Fruit fly (Drosophila melanogaster) whole organism, adult: ENCODE data around the gene CG34015.
A peak's percentile ranks its signal among the peaks of the same experiment; 100 is the strongest.

Experiments
- CG11617 ChIP-seq: fragments of 200-800 bp; sonication (Bioruptor generic); optimal IDR thresholded peaks from 2 replicates; lab custom pipeline; 2017; ENCODE audit warnings: mild to moderate bottlenecking, missing biosample characterization, missing genetic modification reagents, missing genetic modification characterization
- CG12768 ChIP-seq: fragments of 200-800 bp; sonication (Bioruptor generic); optimal IDR thresholded peaks from 2 replicates; lab custom pipeline; 2017; ENCODE audit warnings: missing biosample characterization, missing genetic modification characterization, mild to moderate bottlenecking, moderate library complexity, missing genetic modification reagents
- CG14711 ChIP-seq: fragments of 200-800 bp; sonication (Bioruptor generic); optimal IDR thresholded peaks from 2 replicates; lab custom pipeline; 2018; ENCODE audit warnings: missing biosample characterization, mild to moderate bottlenecking, missing genetic modification characterization, moderate library complexity
- CG1620 ChIP-seq: fragments of 200-800 bp; sonication (Bioruptor generic); optimal IDR thresholded peaks from 2 replicates; lab custom pipeline; 2016; ENCODE audit warnings: missing biosample characterization, missing genetic modification characterization
- CG33017 ChIP-seq: fragments of 200-800 bp; sonication (Bioruptor generic); optimal IDR thresholded peaks from 2 replicates; lab custom pipeline; 2018; ENCODE audit warnings: missing biosample characterization, mild to moderate bottlenecking, missing genetic modification characterization, moderate library complexity
- CG5204 ChIP-seq: fragments of 200-800 bp; sonication (Bioruptor generic); optimal IDR thresholded peaks from 2 replicates; lab custom pipeline; 2016; ENCODE audit warnings: missing biosample characterization, missing genetic modification characterization
- CG7045 ChIP-seq: fragments of 200-800 bp; sonication (Bioruptor generic); optimal IDR thresholded peaks from 2 replicates; lab custom pipeline; 2017; ENCODE audit warnings: missing biosample characterization, mild to moderate bottlenecking, missing genetic modification characterization
- CG7101 ChIP-seq: fragments of 200-800 bp; sonication (Bioruptor generic); optimal IDR thresholded peaks from 2 replicates; lab custom pipeline; 2018; ENCODE audit warnings: missing biosample characterization, mild to moderate bottlenecking, missing genetic modification characterization, moderate library complexity
- Clk ChIP-seq: fragments of 200-800 bp; sonication (Bioruptor generic); optimal IDR thresholded peaks from 2 replicates; lab custom pipeline; 2017; ENCODE audit warnings: missing biosample characterization, missing genetic modification characterization
- Crg-1 ChIP-seq: fragments of 200-800 bp; sonication (Bioruptor generic); optimal IDR thresholded peaks from 2 replicates; lab custom pipeline; 2016; ENCODE audit warnings: missing biosample characterization, missing genetic modification characterization
- Hr96 ChIP-seq: fragments of 200-800 bp; sonication (Bioruptor generic); optimal IDR thresholded peaks from 2 replicates; lab custom pipeline; 2016; ENCODE audit warnings: missing biosample characterization, missing genetic modification characterization
- Mnt ChIP-seq: fragments of 200-800 bp; sonication (Bioruptor generic); optimal IDR thresholded peaks from 2 replicates; lab custom pipeline; 2016; ENCODE audit warnings: missing biosample characterization, mild to moderate bottlenecking, missing genetic modification characterization
- bab1 ChIP-seq: fragments of 200-800 bp; sonication (Bioruptor generic); optimal IDR thresholded peaks from 3 replicates; lab custom pipeline; 2019; ENCODE audit warnings: missing biosample characterization, mild to moderate bottlenecking, missing genetic modification characterization, moderate library complexity
- cic ChIP-seq: fragments of 200-800 bp; sonication (Bioruptor generic); optimal IDR thresholded peaks from 2 replicates; lab custom pipeline; 2017; ENCODE audit warnings: missing biosample characterization, mild to moderate bottlenecking, missing genetic modification characterization, moderate library complexity
- cnc ChIP-seq, 2 experiments: fragments of >200 bp; optimal IDR thresholded peaks; 2 replicates each; lab custom pipeline; 2017
- kay ChIP-seq: fragments of 200-800 bp; sonication (Bioruptor generic); peaks from one replicate; lab custom pipeline; 2016; ENCODE audit warnings: missing biosample characterization, missing genetic modification characterization, borderline replicate concordance
- ovo ChIP-seq: fragments of 200-800 bp; sonication (Bioruptor generic); optimal IDR thresholded peaks from 2 replicates; lab custom pipeline; 2016; ENCODE audit warnings: missing biosample characterization, missing genetic modification characterization
- pad ChIP-seq: fragments of 200-800 bp; sonication (Bioruptor generic); optimal IDR thresholded peaks from 3 replicates; lab custom pipeline; 2017; ENCODE audit warnings: missing biosample characterization, missing genetic modification characterization, mild to moderate bottlenecking, moderate library complexity, missing genetic modification reagents
- tj ChIP-seq: fragments of 200-800 bp; sonication (Bioruptor generic); optimal IDR thresholded peaks from 3 replicates; lab custom pipeline; 2017; ENCODE audit warnings: missing biosample characterization, mild to moderate bottlenecking, missing genetic modification characterization, moderate library complexity
- toe ChIP-seq: fragments of 200-800 bp; sonication (Bioruptor generic); optimal IDR thresholded peaks from 2 replicates; lab custom pipeline; 2016; ENCODE audit warnings: missing biosample characterization, missing genetic modification characterization

CG34015 gene

DNA sequence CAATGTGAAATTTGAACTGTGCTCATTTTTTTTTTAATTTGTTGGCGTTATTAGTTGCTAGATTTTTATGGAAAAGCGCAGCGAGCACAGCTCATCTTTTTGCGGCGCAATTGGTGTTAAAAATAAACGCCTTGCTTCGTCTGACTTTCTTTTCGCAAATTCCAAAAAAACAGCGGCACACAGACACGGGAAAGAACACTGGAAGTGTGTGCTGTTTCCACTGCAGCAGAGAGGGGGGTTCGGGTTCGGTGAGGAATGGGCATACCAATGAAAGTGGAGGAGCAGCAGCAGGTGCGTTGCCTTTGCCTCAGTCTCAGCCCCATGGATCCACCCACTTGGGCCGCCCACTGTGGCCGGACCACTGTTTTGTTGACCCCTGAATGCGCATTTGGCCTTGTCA, 5.7 kb downstream of the CG34015 start:
- TF ChIP-seq tj (GFP tag; lab: Kevin White, UChicago) (no peak), toe (GFP tag; lab: Kevin White, UChicago) (no peak), pad (GFP tag; lab: Kevin White, UChicago) (no peak), ovo (GFP tag; lab: Kevin White, UChicago) (no peak), CG12768 (GFP tag; lab: Kevin White, UChicago) (no peak), Mnt (no peak), Crg-1 (GFP tag; lab: Kevin White, UChicago) (no peak), CG11617 (GFP tag; lab: Kevin White, UChicago) (no peak), bab1 (no peak), cnc (optimal IDR thresholded peaks at IDR 0.05; lab: Kevin White, UChicago) (no peak), CG7045 (GFP tag; lab: Kevin White, UChicago) (no peak), CG5204 (no peak), CG7101 (no peak), Clk (no peak), kay (GFP tag; lab: Kevin White, UChicago) (no peak), CG1620 (no peak), CG14711 (no peak), cic (GFP tag; lab: Kevin White, UChicago) (no peak), CG33017 (no peak), Hr96 (GFP tag; lab: Kevin White, UChicago) (no peak)

DNA sequence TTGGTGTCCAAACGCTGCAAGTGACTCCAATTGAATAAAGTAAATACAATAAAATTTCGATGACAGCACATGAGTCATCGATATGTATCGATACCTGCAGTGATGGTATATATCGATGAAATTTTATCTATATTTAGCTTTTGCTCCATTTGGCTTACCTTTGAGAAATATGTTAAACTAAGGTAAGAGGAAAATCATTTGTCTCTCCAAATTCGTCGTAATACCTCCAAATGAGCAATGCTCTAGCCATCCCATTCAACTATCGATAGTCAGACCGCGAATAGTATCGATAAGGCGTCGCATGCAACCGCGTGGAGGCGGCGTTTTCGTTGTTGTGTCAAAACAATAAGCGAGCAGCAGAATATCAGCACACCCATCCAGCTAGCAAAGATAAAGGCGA, 6.9 kb downstream of the CG34015 start, which contains the start of the genes Cdc50 and rngo:
Cdc50 (minus strand) TSS at position 52 of the 400 bp plus-strand sequence.
rngo (plus strand) TSS at position 189 of the 400 bp plus-strand sequence.
- TF ChIP-seq CG5204, result no peak
- TF ChIP-seq Crg-1 (GFP tag; lab: Kevin White, UChicago), result peak; percentile 68
- no peak for TF ChIP-seq Hr96 (GFP tag; lab: Kevin White, UChicago)
- TF ChIP-seq CG33017, result peak; percentile 4
- peak; percentile 85 for TF ChIP-seq Mnt
- TF ChIP-seq toe (GFP tag; lab: Kevin White, UChicago), result no peak
- TF ChIP-seq CG12768 (GFP tag; lab: Kevin White, UChicago), result no peak
- TF ChIP-seq pad (GFP tag; lab: Kevin White, UChicago), result peak; percentile 54
- peak; percentile 59 for TF ChIP-seq CG11617 (GFP tag; lab: Kevin White, UChicago)
- TF ChIP-seq bab1, result peak; percentile 70
- TF ChIP-seq cnc (optimal IDR thresholded peaks at IDR 0.05; lab: Kevin White, UChicago), result no peak
- TF ChIP-seq cic (GFP tag; lab: Kevin White, UChicago), result peak; percentile 16
- no peak for TF ChIP-seq Clk
- no peak for TF ChIP-seq ovo (GFP tag; lab: Kevin White, UChicago)
- peak; percentile 51 for TF ChIP-seq CG7101
- TF ChIP-seq tj (GFP tag; lab: Kevin White, UChicago), result peak; percentile 53
- no peak for TF ChIP-seq CG7045 (GFP tag; lab: Kevin White, UChicago)
- TF ChIP-seq CG14711, result peak; percentile 43
- no peak for TF ChIP-seq kay (GFP tag; lab: Kevin White, UChicago)
- peak; percentile 28 for TF ChIP-seq CG1620

DNA sequence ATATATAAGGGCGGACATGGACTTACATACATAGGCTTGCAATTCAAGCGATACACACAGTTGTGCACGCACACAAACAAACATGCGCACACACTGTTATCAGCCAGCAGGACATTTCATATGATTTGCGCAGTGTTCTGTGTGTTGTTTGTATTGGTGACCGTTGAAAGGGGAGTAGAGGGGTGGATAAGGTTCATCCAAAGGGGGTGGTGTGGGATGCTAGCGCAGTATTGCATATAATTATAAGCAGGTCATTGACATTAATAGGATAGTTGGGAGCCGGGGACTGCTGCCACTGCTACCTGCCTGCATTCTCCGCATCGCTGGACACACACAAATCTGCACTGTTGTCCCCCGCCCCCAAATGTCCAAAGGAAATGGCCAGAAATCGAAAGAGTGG, 19.6 kb downstream of the CG34015 start:
- no peak for TF ChIP-seq CG11617 (GFP tag; lab: Kevin White, UChicago)
- no peak for TF ChIP-seq ovo (GFP tag; lab: Kevin White, UChicago)
- TF ChIP-seq Clk, result no peak
- TF ChIP-seq CG1620, result no peak
- TF ChIP-seq Mnt, result no peak
- no peak for TF ChIP-seq kay (GFP tag; lab: Kevin White, UChicago)
- no peak for TF ChIP-seq CG33017
- TF ChIP-seq bab1, result no peak
- TF ChIP-seq toe (GFP tag; lab: Kevin White, UChicago), result no peak
- no peak for TF ChIP-seq CG5204
- TF ChIP-seq CG7045 (GFP tag; lab: Kevin White, UChicago), result no peak
- TF ChIP-seq CG7101, result no peak

DNA sequence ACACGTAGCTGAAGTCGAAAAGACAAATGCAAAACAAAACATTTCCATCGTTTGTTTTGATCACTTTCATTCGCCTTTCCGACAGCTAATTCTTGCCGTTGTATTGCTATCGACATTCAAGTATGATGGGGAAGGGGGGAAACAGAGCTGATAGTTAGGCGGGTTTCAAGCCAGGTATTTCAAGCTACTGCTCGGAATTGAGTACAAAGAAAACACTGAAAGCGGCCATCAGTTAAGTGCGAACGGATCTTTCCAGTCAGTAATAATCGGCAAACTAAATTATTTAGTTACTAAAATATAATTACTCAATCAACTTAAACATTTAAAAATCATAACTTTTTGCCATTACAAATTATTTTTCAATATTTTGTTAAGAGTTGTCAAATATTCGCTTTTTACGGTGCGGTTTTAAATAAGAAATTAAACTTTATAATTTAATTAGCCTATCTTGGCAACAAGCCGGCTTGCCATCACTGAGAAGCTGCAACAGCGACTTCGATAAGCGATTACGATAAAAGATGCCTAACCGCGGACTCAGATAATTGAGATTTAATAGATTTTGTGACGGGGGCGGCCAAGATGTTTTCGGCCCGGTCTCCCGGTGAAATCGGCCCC, 20.2 kb downstream of the CG34015 start:
- TF ChIP-seq CG11617 (GFP tag; lab: Kevin White, UChicago), result no peak
- no peak for TF ChIP-seq ovo (GFP tag; lab: Kevin White, UChicago)
- TF ChIP-seq Hr96 (GFP tag; lab: Kevin White, UChicago), result no peak
- no peak for TF ChIP-seq CG12768 (GFP tag; lab: Kevin White, UChicago)
- no peak for TF ChIP-seq cic (GFP tag; lab: Kevin White, UChicago)
- no peak for TF ChIP-seq Crg-1 (GFP tag; lab: Kevin White, UChicago)
- TF ChIP-seq CG14711, result no peak
- TF ChIP-seq CG5204, result no peak
- TF ChIP-seq CG33017, result no peak
- TF ChIP-seq cnc (optimal IDR thresholded peaks at IDR 0.05; lab: Kevin White, UChicago), result no peak

DNA sequence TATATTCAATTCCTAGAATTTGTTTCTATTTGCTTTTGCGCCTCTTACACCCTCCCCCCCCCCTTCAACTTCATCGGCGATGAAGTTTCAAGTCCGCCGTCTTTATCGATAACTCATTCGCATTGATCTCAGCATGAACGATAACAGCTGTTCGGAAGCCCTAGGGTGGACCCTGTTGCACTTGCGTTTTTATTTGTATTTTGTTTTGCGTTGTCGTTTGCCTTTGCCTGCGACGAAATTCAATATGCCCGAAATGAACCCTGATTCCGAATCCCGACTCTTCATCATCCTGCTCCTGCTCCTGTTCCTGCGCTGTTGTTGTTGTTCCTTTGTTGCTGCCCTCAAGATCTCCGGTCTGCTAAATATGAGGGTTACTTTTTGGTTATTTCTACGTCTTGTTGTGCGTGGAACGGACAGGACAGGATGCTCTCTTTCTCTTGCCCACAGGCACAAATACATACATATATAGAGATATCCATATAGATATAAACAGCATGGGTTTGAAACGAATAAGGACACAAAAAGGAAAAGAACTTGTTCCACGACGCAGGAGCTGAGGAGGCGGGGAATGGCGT, 21.5 kb downstream of the CG34015 start:
- no peak for TF ChIP-seq tj (GFP tag; lab: Kevin White, UChicago)
- no peak for TF ChIP-seq CG7101
- no peak for TF ChIP-seq pad (GFP tag; lab: Kevin White, UChicago)
- no peak for TF ChIP-seq Hr96 (GFP tag; lab: Kevin White, UChicago)
- no peak for TF ChIP-seq CG14711
- TF ChIP-seq CG5204, result no peak
- no peak for TF ChIP-seq CG12768 (GFP tag; lab: Kevin White, UChicago)
- TF ChIP-seq CG7045 (GFP tag; lab: Kevin White, UChicago), result no peak

DNA sequence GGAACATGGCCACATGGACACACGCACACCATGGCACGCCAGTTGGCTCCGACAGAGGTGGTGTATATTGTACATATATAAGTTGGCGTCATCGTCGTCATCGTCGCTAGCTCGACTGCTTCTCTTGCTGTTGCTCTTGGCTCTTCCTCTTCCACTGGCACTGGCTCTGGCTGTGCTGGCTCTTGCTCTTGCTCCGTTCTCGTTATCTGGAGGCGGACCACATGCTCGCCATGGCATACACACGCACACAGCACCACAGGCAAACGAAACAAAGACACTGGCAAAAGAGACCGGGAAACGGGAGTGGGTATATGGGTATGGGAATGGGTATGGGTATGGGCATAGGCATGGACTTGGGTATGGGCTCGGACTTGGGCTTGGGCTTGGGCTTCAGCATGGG, 23.0 kb downstream of the CG34015 start:
- no peak for TF ChIP-seq CG7045 (GFP tag; lab: Kevin White, UChicago)
- TF ChIP-seq Mnt, result peak; percentile 11
